Fruit fly (Drosophila melanogaster): ENCODE results near the gene NijA.

NijA gene

DNA sequence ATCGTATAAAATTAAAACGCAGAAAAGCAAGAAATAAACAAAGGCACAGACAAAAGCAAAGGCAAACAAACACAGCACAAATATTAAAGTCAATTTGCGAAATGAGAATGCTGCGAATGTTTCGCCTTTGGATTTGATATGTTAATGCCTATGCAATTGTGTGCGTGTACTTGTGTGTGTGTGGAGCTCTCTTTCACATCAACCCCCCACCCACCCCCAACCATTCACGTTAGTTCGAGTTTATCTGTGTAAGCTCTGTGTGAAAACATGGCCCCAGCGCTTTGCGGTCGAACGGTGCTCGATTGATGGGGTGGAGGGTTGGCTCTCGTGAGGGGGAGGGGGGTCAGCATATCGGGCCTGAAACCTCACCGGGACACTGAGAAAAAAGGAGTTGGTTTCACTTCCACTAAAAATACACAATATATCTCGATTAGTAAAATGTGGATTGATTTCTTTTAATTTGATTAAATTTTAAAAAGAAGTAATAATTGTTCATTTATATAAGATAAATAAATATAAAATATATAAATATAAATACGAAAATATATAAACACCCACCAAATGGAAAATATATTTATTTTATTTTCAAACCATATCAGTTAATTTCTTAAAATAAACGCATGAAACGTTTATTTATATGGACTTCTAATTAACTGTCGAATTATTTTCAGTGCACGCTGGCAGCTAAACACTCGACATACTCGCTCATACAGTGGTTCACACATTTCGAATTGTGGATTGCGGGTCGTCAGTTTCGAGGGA lies 41.9 kb upstream of the NijA start (continued):
- TF ChIP-seq CG12942 (GFP tag; optimal IDR thresholded peaks at IDR 0.05) (peak; percentile 48), CG7839 (tag; optimal IDR thresholded peaks at IDR 0.05) (peak; percentile 94), Ada2b (GFP tag; IDR thresholded peaks at IDR 0.05) (peak; percentile 64), tna (GFP tag; IDR thresholded peaks at IDR 0.05; ENCODE audit: partially characterized antibody) (no peak), CG2116 (GFP tag; optimal IDR thresholded peaks at IDR 0.05) (peak; percentile 1), crp (GFP tag; optimal IDR thresholded peaks at IDR 0.05) (no peak), CG6813 (GFP tag; optimal IDR thresholded peaks at IDR 0.05) (peak; percentile 81), CG3726 (GFP tag; IDR thresholded peaks at IDR 0.05) (peak; percentile 68; the same call in 1 of the 3 replicates), CG14710 (tag; optimal IDR thresholded peaks at IDR 0.05) (peak; percentile 92), Ets97D (GFP tag; optimal IDR thresholded peaks at IDR 0.05) (peak; percentile 2), Scr (GFP tag; IDR thresholded peaks at IDR 0.05; ENCODE audit: partially characterized antibody) (no peak), tx (GFP tag; optimal IDR thresholded peaks at IDR 0.05) (no peak), vnd (GFP tag; IDR thresholded peaks at IDR 0.05; ENCODE audit: partially characterized antibody) (no peak), prd (optimal IDR thresholded peaks at IDR 0.05) (no peak), prd (GFP tag; IDR thresholded peaks at IDR 0.05) (peak; percentile 78), chif (GFP tag; optimal IDR thresholded peaks at IDR 0.05) (peak in 1 of 2 experiments; percentile 27), Taf1 (GFP tag; IDR thresholded peaks at IDR 0.05) (peak; percentile 69), CG4404 (GFP tag; IDR thresholded peaks at IDR 0.05) (peak; percentile 65), Vsx1 (GFP tag; optimal IDR thresholded peaks at IDR 0.05) (peak; percentile 41), slp2 (GFP tag; optimal IDR thresholded peaks at IDR 0.05) (no peak), Rfx (GFP tag; IDR thresholded peaks at IDR 0.05) (peak; percentile 84), p53 (GFP tag; optimal IDR thresholded peaks at IDR 0.05) (no peak), Lhr (GFP tag; optimal IDR thresholded peaks at IDR 0.05) (no peak), gcm (GFP tag; optimal IDR thresholded peaks at IDR 0.05) (peak; percentile 69), caup (GFP tag; optimal IDR thresholded peaks at IDR 0.05; ENCODE audit: severe bottlenecking) (peak; percentile 81), Meics (GFP tag; optimal IDR thresholded peaks at IDR 0.05) (peak; percentile 93), az2 (GFP tag; optimal IDR thresholded peaks at IDR 0.05) (peak; percentile 68), CoRest (tag; optimal IDR thresholded peaks at IDR 0.05) (peak; percentile 93), shn (GFP tag; optimal IDR thresholded peaks at IDR 0.05) (peak; percentile 9), ATbp (GFP tag; optimal IDR thresholded peaks at IDR 0.05) (peak; percentile 33), Dbx (GFP tag; IDR thresholded peaks at IDR 0.05) (peak; percentile 79), CG3163 (GFP tag; optimal IDR thresholded peaks at IDR 0.05) (no peak), CG32767 (GFP tag; IDR thresholded peaks at IDR 0.05) (peak; percentile 76), ap (GFP tag; IDR thresholded peaks at IDR 0.05) (peak; percentile 86), NC2β (GFP tag; optimal IDR thresholded peaks at IDR 0.05) (no peak), CG2678 (tag; optimal IDR thresholded peaks at IDR 0.05) (peak; percentile 92), H15 (GFP tag; IDR thresholded peaks at IDR 0.05) (peak; percentile 85), MESR4 (GFP tag; optimal IDR thresholded peaks at IDR 0.05) (no peak), MBD-R2 (GFP tag; IDR thresholded peaks at IDR 0.05) (peak; percentile 63), pfk (GFP tag; optimal IDR thresholded peaks at IDR 0.05) (no peak), sens-2 (GFP tag; IDR thresholded peaks at IDR 0.05) (peak; percentile 19; the same call in 1 of the 2 replicates), ranshi (GFP tag; IDR thresholded peaks at IDR 0.05) (peak; percentile 84; the same call in 1 of the 2 replicates), CG13775 (GFP tag; optimal IDR thresholded peaks at IDR 0.05) (peak; percentile 73), Hand (GFP tag; optimal IDR thresholded peaks at IDR 0.05) (peak; percentile 68), pb (GFP tag; optimal IDR thresholded peaks at IDR 0.05) (no peak), row (GFP tag; IDR thresholded peaks at IDR 0.05) (peak; percentile 78), Oli (tag; optimal IDR thresholded peaks at IDR 0.05) (peak; percentile 89), CG10267 (tag; optimal IDR thresholded peaks at IDR 0.05) (peak; percentile 86), Ptx1 (GFP tag; IDR thresholded peaks at IDR 0.05) (peak; percentile 92)
